Fruit fly (Drosophila melanogaster) whole organism: Measurements from ENCODE around the gene cher.

Experiments used
- Dll ChIP-seq: fragments of >200 bp; optimal IDR thresholded peaks from 2 replicates; lab custom pipeline; 2017
- EcR ChIP-seq, 2 experiments: fragments of >200 bp; optimal IDR thresholded peaks; 2 replicates each; lab custom pipeline; 2017; ENCODE audit warnings: missing biosample characterization in 2 of 2, missing genetic modification characterization in 2 of 2, missing genetic modification reagents in 2 of 2
- pan ChIP-seq: fragments of >200 bp; optimal IDR thresholded peaks from 2 replicates; lab custom pipeline; 2017
- psq ChIP-seq: fragments of >200 bp; optimal IDR thresholded peaks from 2 replicates; lab custom pipeline; 2017
- usp ChIP-seq: fragments of >200 bp; optimal IDR thresholded peaks from 2 replicates; lab custom pipeline; 2017; ENCODE audit warnings: missing biosample characterization, missing genetic modification characterization, mixed read lengths

- no peak for TF ChIP-seq Dll
- no peak for TF ChIP-seq psq (lab: Kevin White, UChicago)
- TF ChIP-seq pan, result no peak
- no peak for TF ChIP-seq EcR (GFP tag; optimal IDR thresholded peaks at IDR 0.05; lab: Kevin White, UChicago)
- TF ChIP-seq usp (GFP tag; lab: Kevin White, UChicago), result no peak
These were observed 7.0 kb upstream of the cher start, which contains the start of the genes CG4053 and CG31266 for dm6 chr3R:17132098-17132712.
